Fruit fly (Drosophila melanogaster) Kc167 (cell line): ENCODE results near the gene exex.

Experiments
- Myc ChIP-seq: fragments of >200 bp; optimal IDR thresholded peaks from 2 replicates; lab custom pipeline; 2017; ENCODE audit warnings: missing external identifiers
- Sin3A ChIP-seq: fragments of >200 bp; optimal IDR thresholded peaks from 2 replicates; lab custom pipeline; 2018; ENCODE audit warnings: missing external identifiers
- h ChIP-seq: fragments of >200 bp; optimal IDR thresholded peaks from 3 replicates; lab custom pipeline; 2018; ENCODE audit warnings: missing external identifiers
- insv ChIP-seq: fragments of >200 bp; optimal IDR thresholded peaks from 3 replicates; lab custom pipeline; 2018; ENCODE audit warnings: missing external identifiers
- psq ChIP-seq: fragments of >200 bp; optimal IDR thresholded peaks from 2 replicates; lab custom pipeline; 2017; ENCODE audit warnings: missing external identifiers

dm6 chr3L:7981228-7981854 is 33.4 kb downstream of the exex start:
- TF ChIP-seq h (lab: Kevin White, UChicago) (no peak), insv (lab: Kevin White, UChicago) (no peak), Myc (lab: Kevin White, UChicago) (no peak), psq (lab: Kevin White, UChicago) (no peak), Sin3A (no peak)
